Worm (Caenorhabditis elegans): ENCODE data around the gene E02H9.9.
A peak's percentile ranks its signal among the peaks of the same experiment; 100 is the strongest.

The E02H9.9 gene

ce11 chrIII:2477303-2477702, 9.2 kb upstream of the E02H9.9 start:
- TF ChIP-seq T26A5.8 (tag; optimal IDR thresholded peaks at IDR 0.05) (no peak), madf-6 (GFP tag; IDR thresholded peaks at IDR 0.05) (no peak), ztf-25 (GFP tag; IDR thresholded peaks at IDR 0.05) (no peak), mcd-1 (GFP tag; IDR thresholded peaks at IDR 0.05) (peak; percentile 62)

ce11 chrIII:2474781-2475180, 6.7 kb upstream of the E02H9.9 start:
- no peak for TF ChIP-seq ekl-4 (GFP tag; IDR thresholded peaks at IDR 0.05)
- TF ChIP-seq efl-1 (GFP tag; optimal IDR thresholded peaks at IDR 0.05): peak; percentile 18
- no peak for TF ChIP-seq madf-8 (GFP tag; conservative IDR thresholded peaks at IDR 0.05)
- no peak for TF ChIP-seq lsy-27 (tag; optimal IDR thresholded peaks at IDR 0.05; ENCODE audit: borderline replicate concordance, insufficient read depth)
- no peak for TF ChIP-seq ztf-26 (tag; optimal IDR thresholded peaks at IDR 0.05)
- no peak for TF ChIP-seq mes-4 (tag; optimal IDR thresholded peaks at IDR 0.05)
- TF ChIP-seq madf-6 (GFP tag; IDR thresholded peaks at IDR 0.05): peak; percentile 56; the same call in 1 of the 2 replicates

- TF ChIP-seq B0336.3 (GFP tag; IDR thresholded peaks at IDR 0.05) (no peak), ceh-27 (GFP tag; optimal IDR thresholded peaks at IDR 0.05) (no peak), aptf-2 (GFP tag; conservative IDR thresholded peaks at IDR 0.05) (no peak), ztf-22 (GFP tag; optimal IDR thresholded peaks at IDR 0.05) (no peak)
Measured at ce11 chrIII:2473554-2473953, 5.5 kb upstream of the E02H9.9 start, which contains the start of gene smg-6. TSS of gene smg-6 (plus strand) at chrIII:2473854.

ce11 chrIII:2471855-2472254, 3.8 kb upstream of the E02H9.9 start:
- TF ChIP-seq ceh-27 (GFP tag; optimal IDR thresholded peaks at IDR 0.05): peak; percentile 57
- peak; percentile 73 for TF ChIP-seq egrh-3 (GFP tag; IDR thresholded peaks at IDR 0.05)
- no peak for TF ChIP-seq attf-6 (GFP tag; IDR thresholded peaks at IDR 0.05)
- no peak for TF ChIP-seq snpc-4 (GFP tag; optimal IDR thresholded peaks at IDR 0.05)
- peak in 1 of 4 experiments; percentile 14 for TF ChIP-seq snpc-4 (tag; optimal IDR thresholded peaks at IDR 0.05)
- TF ChIP-seq lir-1 (GFP tag; conservative IDR thresholded peaks at IDR 0.05): no peak
- peak; percentile 56; the same call in 1 of the 2 replicates for TF ChIP-seq hmg-1.2 (GFP tag; IDR thresholded peaks at IDR 0.05)
- peak; percentile 38 for TF ChIP-seq nhr-80 (tag; optimal IDR thresholded peaks at IDR 0.05)
- peak; percentile 11 for TF ChIP-seq F23B12.7 (tag; optimal IDR thresholded peaks at IDR 0.05; ENCODE audit: insufficient read depth)
- no peak for TF ChIP-seq cebp-1 (GFP tag; IDR thresholded peaks at IDR 0.05)
- peak; percentile 57 for TF ChIP-seq cebp-1 (tag; optimal IDR thresholded peaks at IDR 0.05)
- TF ChIP-seq atf-7 (tag; optimal IDR thresholded peaks at IDR 0.05): no peak
- peak; percentile 56 for TF ChIP-seq mcd-1 (GFP tag; IDR thresholded peaks at IDR 0.05)
- TF ChIP-seq F57A8.1 (GFP tag; optimal IDR thresholded peaks at IDR 0.05): no peak
- 0 out of 2 replicates have a peak, but pooled peaks have one; percentile 38 for TF ChIP-seq rcor-1 (GFP tag; IDR thresholded peaks at IDR 0.05)
- peak; percentile 53; the same call in 1 of the 2 replicates for TF ChIP-seq dox-1 (GFP tag; IDR thresholded peaks at IDR 0.05)
- TF ChIP-seq bed-2 (GFP tag; IDR thresholded peaks at IDR 0.05): no peak
- peak; percentile 72 for TF ChIP-seq attf-5 (GFP tag; optimal IDR thresholded peaks at IDR 0.05)
- 0 out of 2 replicates have a peak, but pooled peaks have one; percentile 11 for TF ChIP-seq K11D2.4 (GFP tag; IDR thresholded peaks at IDR 0.05)
- TF ChIP-seq lin-35 (GFP tag; optimal IDR thresholded peaks at IDR 0.05): peak in 1 of 3 experiments; percentile 22
- TF ChIP-seq tbp1 (GFP tag; optimal IDR thresholded peaks at IDR 0.05): peak; percentile 1
- peak; percentile 64 for TF ChIP-seq zfh-2 (GFP tag; conservative IDR thresholded peaks at IDR 0.05)
